Fruit fly (Drosophila melanogaster): Measurements from ENCODE around the gene CG10514.

CG10514 gene

DNA sequence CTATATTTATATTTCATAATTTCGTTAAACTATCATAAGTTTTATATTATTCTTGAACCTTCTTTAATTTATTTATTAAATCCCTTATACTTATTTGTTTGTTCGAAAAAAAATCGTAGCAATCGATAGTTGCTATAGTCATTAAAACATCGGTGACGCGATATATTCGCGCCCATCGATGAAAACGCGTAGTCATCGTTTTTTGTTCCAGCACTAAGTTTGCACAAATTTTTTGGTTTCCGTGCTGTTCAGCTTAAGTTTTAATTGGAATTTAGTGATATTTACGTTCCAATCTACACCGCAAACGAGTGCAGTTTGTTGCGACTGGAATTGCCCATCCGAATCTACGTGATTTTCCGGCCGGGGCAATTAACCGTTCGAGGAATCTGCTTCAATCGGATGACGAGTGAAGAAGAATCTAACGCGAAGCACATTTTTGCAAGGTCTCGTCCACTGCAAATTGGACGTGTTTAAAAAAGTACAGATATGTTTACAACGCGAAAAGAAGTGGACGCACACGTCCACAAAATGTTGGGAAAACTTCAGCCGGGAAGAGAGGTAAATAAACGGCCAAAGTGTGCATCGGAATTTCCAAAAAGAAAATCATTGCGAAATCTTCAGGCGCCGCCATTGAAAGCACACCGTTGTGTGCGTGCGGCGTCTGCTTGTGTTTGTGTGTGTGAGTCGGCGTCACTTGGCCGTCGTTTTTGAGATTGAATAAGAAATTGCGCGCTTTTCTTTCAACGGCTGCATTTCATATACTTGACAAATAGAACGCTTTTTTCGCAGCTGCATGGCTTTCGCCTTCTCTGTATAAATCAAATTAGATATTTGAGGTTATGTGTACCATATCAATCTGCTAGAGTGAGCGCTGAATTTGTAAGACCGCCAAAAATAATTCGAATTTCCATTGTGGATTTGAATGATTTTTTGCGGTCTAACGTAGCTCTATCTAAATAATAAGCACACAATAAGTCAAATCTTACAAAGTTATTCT is 30.2 kb downstream of the CG10514 start, which contains the start of gene Nup358:
Gene Nup358 (plus strand): TSS at position 204 of the 997 bp plus-strand sequence.
- TF ChIP-seq psq (optimal IDR thresholded peaks at IDR 0.05) = no peak
- TF ChIP-seq ttk (optimal IDR thresholded peaks at IDR 0.05) = no peak
- TF ChIP-seq Sin3A (optimal IDR thresholded peaks at IDR 0.05) = no peak
- no peak for TF ChIP-seq Myc (optimal IDR thresholded peaks at IDR 0.05)
- TF ChIP-seq h (optimal IDR thresholded peaks at IDR 0.05) = no peak
- no peak for TF ChIP-seq insv (optimal IDR thresholded peaks at IDR 0.05)

DNA sequence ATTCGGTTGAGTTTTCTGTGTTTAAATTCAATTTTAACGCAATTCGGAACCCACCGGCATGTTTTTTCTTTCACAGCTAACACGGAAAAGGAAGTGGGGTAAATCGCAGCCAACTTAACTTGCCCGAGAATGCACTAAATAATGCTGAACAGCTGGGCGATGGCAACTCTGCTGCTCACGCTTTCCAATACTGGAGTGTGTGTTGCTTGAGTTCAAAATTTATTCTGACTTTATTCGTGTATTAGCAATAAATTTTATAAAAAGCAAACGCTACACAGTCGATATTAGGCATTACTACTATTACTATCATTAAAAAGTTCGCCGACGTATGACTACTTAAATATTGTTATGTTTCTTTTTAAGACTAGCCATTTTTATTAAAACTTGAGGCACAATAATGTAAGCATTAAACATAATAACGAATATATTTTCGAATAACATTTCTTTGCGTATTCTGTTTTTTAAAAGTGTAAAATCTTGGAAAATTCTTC is 32.2 kb downstream of the CG10514 start, which contains the start of the genes RpS27 and Nup37:
Gene RpS27 (minus strand): TSS at position 136 of the 491 bp plus-strand sequence.
Gene Nup37 (plus strand): TSS at position 280 of the 491 bp plus-strand sequence.
- TF ChIP-seq Sin3A (optimal IDR thresholded peaks at IDR 0.05) (no peak), Myc (optimal IDR thresholded peaks at IDR 0.05) (no peak), ttk (optimal IDR thresholded peaks at IDR 0.05) (no peak), h (optimal IDR thresholded peaks at IDR 0.05) (no peak), insv (optimal IDR thresholded peaks at IDR 0.05) (no peak), psq (optimal IDR thresholded peaks at IDR 0.05) (no peak)

DNA sequence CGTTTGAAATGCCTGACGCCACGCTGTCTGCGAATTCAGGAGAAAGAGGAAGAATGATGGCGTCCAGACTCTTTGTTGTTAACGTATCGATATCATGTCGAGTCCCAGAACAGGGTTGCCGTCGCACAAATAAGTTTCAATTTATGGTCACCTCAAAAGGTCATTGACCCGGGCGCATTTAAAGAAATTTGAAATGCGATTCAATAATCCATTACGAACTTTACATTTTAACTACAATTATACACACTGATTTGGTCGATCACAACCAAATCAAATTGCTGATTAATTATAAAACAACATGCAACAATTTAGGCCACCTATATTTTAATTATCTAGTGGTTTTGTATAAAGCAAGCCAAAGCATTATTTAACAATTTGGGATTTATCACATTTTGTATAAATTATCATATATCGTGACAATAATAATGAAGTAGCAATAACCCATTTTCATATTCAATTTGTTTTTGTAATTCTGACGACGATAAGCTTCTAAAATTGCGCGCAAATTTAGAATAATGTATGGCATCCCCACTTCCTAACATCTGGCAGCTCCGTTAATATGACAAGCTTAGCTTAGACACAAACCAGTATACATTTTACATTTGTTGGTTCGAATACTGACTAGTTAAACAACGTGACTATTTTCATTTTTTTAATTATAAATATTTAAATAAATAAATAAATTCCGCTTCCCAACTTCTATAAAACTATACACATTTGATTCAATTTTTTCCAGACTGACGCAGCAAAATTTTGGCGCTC is 34.4 kb downstream of the CG10514 start, which contains the start of gene bam:
Gene bam (minus strand): TSS at position 58 of the 762 bp plus-strand sequence.
- TF ChIP-seq psq (optimal IDR thresholded peaks at IDR 0.05) = no peak
- TF ChIP-seq ttk (optimal IDR thresholded peaks at IDR 0.05) = no peak
- TF ChIP-seq Myc (optimal IDR thresholded peaks at IDR 0.05) = no peak
- no peak for TF ChIP-seq h (optimal IDR thresholded peaks at IDR 0.05)
- TF ChIP-seq insv (optimal IDR thresholded peaks at IDR 0.05) = no peak
- TF ChIP-seq Sin3A (optimal IDR thresholded peaks at IDR 0.05) = no peak

DNA sequence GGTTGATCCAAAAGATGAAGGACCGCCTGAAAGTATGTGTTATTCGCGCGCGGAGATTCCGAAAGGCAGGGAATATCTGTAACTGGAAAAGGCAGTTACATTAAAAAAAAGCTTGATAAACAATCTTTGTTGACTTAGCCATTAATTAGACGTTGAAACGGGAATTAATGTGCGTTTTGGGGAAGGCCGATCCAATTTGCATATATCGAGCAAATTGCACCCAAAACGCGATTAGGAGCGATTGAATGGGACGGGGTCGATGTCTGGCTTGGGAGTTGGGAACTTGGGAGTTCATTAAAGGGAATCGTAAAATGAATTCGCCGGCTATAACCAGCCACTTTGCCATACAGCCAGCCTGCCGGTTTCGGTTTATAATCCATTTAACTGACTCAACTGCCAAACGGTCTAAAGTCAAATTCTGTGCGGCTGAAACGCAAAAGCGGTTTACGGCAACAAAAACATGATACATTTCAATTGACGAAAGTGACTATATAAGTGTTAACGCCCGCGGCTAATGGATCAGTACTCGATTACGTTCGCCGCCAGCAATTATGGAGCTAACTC is 38.1 kb downstream of the CG10514 start, which contains the start of gene CG11854:
Gene CG11854 (plus strand): TSS at position 514 of the 564 bp plus-strand sequence.
- TF ChIP-seq insv (optimal IDR thresholded peaks at IDR 0.05) (no peak), Myc (optimal IDR thresholded peaks at IDR 0.05) (no peak), h (optimal IDR thresholded peaks at IDR 0.05) (no peak), Sin3A (optimal IDR thresholded peaks at IDR 0.05) (no peak), ttk (optimal IDR thresholded peaks at IDR 0.05) (no peak), psq (optimal IDR thresholded peaks at IDR 0.05) (no peak)

DNA sequence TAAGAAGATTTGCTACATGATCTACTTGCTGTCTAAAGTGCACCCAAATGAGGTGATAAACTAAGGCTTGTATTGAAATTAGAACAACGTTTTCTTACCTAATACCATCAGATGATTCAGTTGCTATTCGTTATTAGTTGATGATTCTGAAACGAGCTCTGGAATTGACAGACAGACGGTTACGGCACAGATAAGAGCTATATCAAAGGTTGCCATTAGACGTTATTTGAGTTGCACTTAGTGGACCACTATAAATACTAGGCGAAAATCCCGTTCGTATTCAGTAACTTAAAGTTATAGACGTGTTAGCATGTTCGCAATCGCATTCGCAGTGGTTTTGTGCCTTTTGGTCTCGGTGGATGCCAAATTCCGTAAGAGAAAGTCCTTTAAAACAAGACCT is 39.8 kb downstream of the CG10514 start, which contains the start of gene to:
Gene to (plus strand): TSS at position 301 of the 400 bp plus-strand sequence.
- no peak for TF ChIP-seq Sin3A (optimal IDR thresholded peaks at IDR 0.05)
- no peak for TF ChIP-seq insv (optimal IDR thresholded peaks at IDR 0.05)
- TF ChIP-seq psq (optimal IDR thresholded peaks at IDR 0.05) = no peak
- no peak for TF ChIP-seq h (optimal IDR thresholded peaks at IDR 0.05)
- TF ChIP-seq ttk (optimal IDR thresholded peaks at IDR 0.05) = no peak
- TF ChIP-seq Myc (optimal IDR thresholded peaks at IDR 0.05) = no peak

DNA sequence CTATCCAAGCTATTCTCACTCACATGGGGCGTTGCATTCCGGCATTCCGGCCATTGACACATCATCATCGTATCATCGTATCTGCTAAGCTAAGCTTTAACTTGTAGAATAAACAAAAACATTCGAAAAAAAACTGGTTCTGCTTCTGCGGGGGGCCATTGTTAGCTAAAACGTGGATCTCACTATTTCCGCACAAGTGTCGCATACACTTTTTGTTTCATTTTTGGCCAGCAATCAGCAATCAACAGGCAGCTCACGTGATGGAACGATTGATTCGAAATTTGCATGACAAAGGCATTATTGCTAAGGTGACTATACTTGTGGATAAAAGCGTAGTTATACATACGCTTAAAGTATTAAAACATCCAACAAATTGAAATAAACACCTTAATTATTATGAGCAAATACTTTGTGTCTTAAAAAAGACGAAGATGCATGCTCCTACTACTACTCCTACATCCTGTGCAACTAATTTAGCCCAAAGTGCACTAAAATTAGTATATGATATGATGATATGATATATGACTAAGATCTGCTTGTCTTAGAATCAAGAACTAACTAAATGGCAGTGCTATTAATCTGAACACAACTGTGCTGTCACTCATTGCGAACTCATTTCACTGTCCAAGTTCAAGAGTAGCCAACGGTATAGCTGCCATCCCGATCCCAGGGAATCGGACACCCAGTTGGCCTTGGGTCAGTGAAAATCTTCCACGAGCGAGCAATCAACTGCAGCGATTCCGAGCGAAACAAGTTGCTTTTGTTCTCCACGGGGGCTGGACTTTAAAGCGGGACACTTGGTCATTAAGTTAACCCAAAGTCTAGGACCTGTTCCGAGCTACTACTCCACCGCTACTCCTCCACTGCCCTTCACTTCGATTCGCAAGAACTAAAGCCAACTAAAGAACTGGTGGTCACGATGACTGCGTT is 40.6 kb downstream of the CG10514 start:
- TF ChIP-seq ttk (optimal IDR thresholded peaks at IDR 0.05) (no peak), Myc (optimal IDR thresholded peaks at IDR 0.05) (no peak), psq (optimal IDR thresholded peaks at IDR 0.05) (no peak)

DNA sequence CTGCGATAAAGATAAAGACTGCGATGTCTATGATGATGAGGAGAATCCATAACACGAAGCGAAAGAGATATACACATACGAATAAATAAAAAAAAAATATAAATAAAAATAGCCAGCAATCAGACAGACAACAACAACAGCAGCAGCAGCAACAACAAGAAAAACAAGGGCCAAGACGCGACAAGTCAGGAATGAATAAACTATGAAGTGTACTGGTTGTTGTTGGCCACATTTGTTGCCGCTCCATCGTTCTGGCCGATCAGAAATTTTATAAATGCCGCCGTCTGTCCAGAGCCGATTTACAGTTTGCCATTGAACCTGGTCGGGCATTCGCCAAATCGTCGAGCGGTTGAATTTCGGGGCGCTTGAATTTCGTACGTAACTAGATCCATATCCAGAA is 42.3 kb downstream of the CG10514 start, which contains the start of gene Jhbp7:
Gene Jhbp7 (plus strand): TSS at position 301 of the 400 bp plus-strand sequence.
- TF ChIP-seq ttk (optimal IDR thresholded peaks at IDR 0.05) (no peak), h (optimal IDR thresholded peaks at IDR 0.05) (no peak), Myc (optimal IDR thresholded peaks at IDR 0.05) (no peak), insv (optimal IDR thresholded peaks at IDR 0.05) (no peak), Sin3A (optimal IDR thresholded peaks at IDR 0.05) (no peak), psq (optimal IDR thresholded peaks at IDR 0.05) (no peak)

DNA sequence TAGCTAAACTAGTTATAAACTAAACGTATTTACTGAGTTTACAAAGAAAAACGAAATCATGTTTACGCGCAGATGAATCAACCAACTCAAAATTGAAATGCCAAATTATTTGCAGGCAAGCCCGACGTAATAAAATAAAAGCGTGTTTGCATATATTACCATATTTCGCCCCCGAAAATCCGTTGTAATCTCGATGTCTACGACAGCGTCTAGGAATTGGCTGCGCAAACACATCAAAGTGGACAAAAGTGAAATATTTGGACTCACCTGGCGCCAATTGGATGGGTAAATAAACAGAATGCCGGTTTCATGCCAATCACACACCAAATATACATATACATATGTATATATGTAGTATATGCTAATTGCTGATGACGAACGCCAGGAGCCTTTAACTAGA is 43.5 kb downstream of the CG10514 start:
- no peak for TF ChIP-seq ttk (optimal IDR thresholded peaks at IDR 0.05)
- no peak for TF ChIP-seq Sin3A (optimal IDR thresholded peaks at IDR 0.05)
- TF ChIP-seq insv (optimal IDR thresholded peaks at IDR 0.05) = no peak
- TF ChIP-seq h (optimal IDR thresholded peaks at IDR 0.05) = no peak
- no peak for TF ChIP-seq Myc (optimal IDR thresholded peaks at IDR 0.05)
- no peak for TF ChIP-seq psq (optimal IDR thresholded peaks at IDR 0.05)

DNA sequence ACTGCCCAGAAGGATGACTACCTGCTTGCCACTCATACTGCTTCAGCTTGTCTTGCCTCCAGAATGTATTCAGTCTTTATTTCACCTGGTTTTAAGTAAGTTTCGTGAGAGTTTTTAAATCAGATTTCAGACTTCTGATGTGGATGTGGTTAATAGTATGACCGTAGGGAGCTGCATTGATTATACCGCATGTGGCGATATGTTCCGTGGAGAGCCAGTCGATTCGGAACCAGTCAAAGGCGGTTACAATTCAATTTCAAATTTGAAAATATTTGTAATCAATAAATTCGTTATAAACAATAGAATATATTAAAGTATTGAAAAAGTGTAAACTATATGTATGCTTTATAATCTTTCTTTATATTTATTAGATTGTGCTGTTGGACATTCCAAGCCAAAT is 44.3 kb downstream of the CG10514 start, which contains the start of gene Sil1:
Gene Sil1 (minus strand): TSS at position 168 of the 400 bp plus-strand sequence.
- TF ChIP-seq Sin3A (optimal IDR thresholded peaks at IDR 0.05) = no peak
- TF ChIP-seq ttk (optimal IDR thresholded peaks at IDR 0.05) = no peak
- TF ChIP-seq insv (optimal IDR thresholded peaks at IDR 0.05) = no peak
- TF ChIP-seq h (optimal IDR thresholded peaks at IDR 0.05) = no peak
- TF ChIP-seq psq (optimal IDR thresholded peaks at IDR 0.05) = no peak
- TF ChIP-seq Myc (optimal IDR thresholded peaks at IDR 0.05) = no peak
